Fruit fly (Drosophila melanogaster): Measurements from ENCODE around the gene Abcd3.

The Abcd3 gene

dm6 chrX:19745908-19746604 is 4.5 kb upstream of the Abcd3 start, which contains the start of gene parvin:
parvin (plus strand) TSS chrX:19746041.
- TF ChIP-seq CG15710 (tag; optimal IDR thresholded peaks at IDR 0.05): no peak
- no peak for TF ChIP-seq Ets98B (GFP tag; IDR thresholded peaks at IDR 0.05)
- no peak for TF ChIP-seq CG8301 (tag; optimal IDR thresholded peaks at IDR 0.05)
- TF ChIP-seq CG34367 (tag; optimal IDR thresholded peaks at IDR 0.05): no peak
- no peak for TF ChIP-seq CG14655 (GFP tag; optimal IDR thresholded peaks at IDR 0.05)
- TF ChIP-seq EcR (GFP tag; optimal IDR thresholded peaks at IDR 0.05): no peak
- TF ChIP-seq Pif1A (GFP tag; optimal IDR thresholded peaks at IDR 0.05): no peak
- TF ChIP-seq CG4496 (GFP tag; IDR thresholded peaks at IDR 0.05): no peak
- no peak for TF ChIP-seq Pif1B (GFP tag; optimal IDR thresholded peaks at IDR 0.05)
- no peak for TF ChIP-seq CG10348 (GFP tag; IDR thresholded peaks at IDR 0.05)
- TF ChIP-seq CG9948 (tag; optimal IDR thresholded peaks at IDR 0.05): no peak
- no peak for TF ChIP-seq CG32121 (GFP tag; IDR thresholded peaks at IDR 0.05)
- TF ChIP-seq CG8159 (tag; optimal IDR thresholded peaks at IDR 0.05): no peak

dm6 chrX:19748014-19748413 is 2.6 kb upstream of the Abcd3 start, which contains the start of gene Alr:
Alr (plus strand) TSS chrX:19748314.
- no peak for TF ChIP-seq rn (GFP tag; IDR thresholded peaks at IDR 0.05)
- no peak for TF ChIP-seq CG34367 (tag; optimal IDR thresholded peaks at IDR 0.05)
- TF ChIP-seq D1 (tag; optimal IDR thresholded peaks at IDR 0.05): no peak
- TF ChIP-seq CG8301 (tag; optimal IDR thresholded peaks at IDR 0.05): no peak
- no peak for TF ChIP-seq Snoo (tag; optimal IDR thresholded peaks at IDR 0.05)
- TF ChIP-seq fd96Ca (GFP tag; IDR thresholded peaks at IDR 0.05): no peak
- TF ChIP-seq CG15710 (tag; optimal IDR thresholded peaks at IDR 0.05): no peak
- TF ChIP-seq CG8159 (tag; optimal IDR thresholded peaks at IDR 0.05): no peak
- TF ChIP-seq Ets98B (GFP tag; IDR thresholded peaks at IDR 0.05): no peak
- no peak for TF ChIP-seq Pif1A (GFP tag; optimal IDR thresholded peaks at IDR 0.05)
- no peak for TF ChIP-seq CG17806 (tag; optimal IDR thresholded peaks at IDR 0.05)
- no peak for TF ChIP-seq CG12605 (GFP tag; IDR thresholded peaks at IDR 0.05)
- TF ChIP-seq EcR (GFP tag; optimal IDR thresholded peaks at IDR 0.05): no peak
- no peak for TF ChIP-seq CG9948 (tag; optimal IDR thresholded peaks at IDR 0.05)

dm6 chrX:19748565-19748964 is 2.0 kb upstream of the Abcd3 start:
- no peak for TF ChIP-seq rn (GFP tag; IDR thresholded peaks at IDR 0.05)
- TF ChIP-seq CG8159 (tag; optimal IDR thresholded peaks at IDR 0.05): no peak
- no peak for TF ChIP-seq CG8301 (tag; optimal IDR thresholded peaks at IDR 0.05)
- no peak for TF ChIP-seq CG12605 (GFP tag; IDR thresholded peaks at IDR 0.05)
- no peak for TF ChIP-seq CG17806 (tag; optimal IDR thresholded peaks at IDR 0.05)
- TF ChIP-seq fd96Ca (GFP tag; IDR thresholded peaks at IDR 0.05): no peak
- no peak for TF ChIP-seq CG9948 (tag; optimal IDR thresholded peaks at IDR 0.05)
- TF ChIP-seq CG15710 (tag; optimal IDR thresholded peaks at IDR 0.05): no peak
- no peak for TF ChIP-seq CG34367 (tag; optimal IDR thresholded peaks at IDR 0.05)
- no peak for TF ChIP-seq CG32121 (GFP tag; IDR thresholded peaks at IDR 0.05)
- no peak for TF ChIP-seq Pif1B (GFP tag; optimal IDR thresholded peaks at IDR 0.05)
- no peak for TF ChIP-seq D1 (tag; optimal IDR thresholded peaks at IDR 0.05)
- TF ChIP-seq CG14655 (GFP tag; optimal IDR thresholded peaks at IDR 0.05): no peak
- no peak for TF ChIP-seq Pif1A (GFP tag; optimal IDR thresholded peaks at IDR 0.05)
- no peak for TF ChIP-seq CG10348 (GFP tag; IDR thresholded peaks at IDR 0.05)
- no peak for TF ChIP-seq EcR (GFP tag; optimal IDR thresholded peaks at IDR 0.05)

dm6 chrX:19752344-19752743 is 1.8 kb downstream of the Abcd3 start:
- TF ChIP-seq CG17806 (tag; optimal IDR thresholded peaks at IDR 0.05) (no peak), CG4496 (GFP tag; IDR thresholded peaks at IDR 0.05) (no peak), Snoo (tag; optimal IDR thresholded peaks at IDR 0.05) (no peak), CG12605 (GFP tag; IDR thresholded peaks at IDR 0.05) (no peak)

dm6 chrX:19753710-19754109 is 3.1 kb downstream of the Abcd3 start:
- TF ChIP-seq CG13204 (GFP tag; optimal IDR thresholded peaks at IDR 0.05): no peak
- TF ChIP-seq CG8301 (tag; optimal IDR thresholded peaks at IDR 0.05): no peak
- no peak for TF ChIP-seq CG9948 (tag; optimal IDR thresholded peaks at IDR 0.05)
- TF ChIP-seq CG4496 (GFP tag; IDR thresholded peaks at IDR 0.05): no peak
- TF ChIP-seq D1 (tag; optimal IDR thresholded peaks at IDR 0.05): no peak
- no peak for TF ChIP-seq Ets98B (GFP tag; IDR thresholded peaks at IDR 0.05)
- no peak for TF ChIP-seq CG15710 (tag; optimal IDR thresholded peaks at IDR 0.05)
- TF ChIP-seq CG8159 (tag; optimal IDR thresholded peaks at IDR 0.05): no peak
- no peak for TF ChIP-seq CG17806 (tag; optimal IDR thresholded peaks at IDR 0.05)
- TF ChIP-seq rn (GFP tag; IDR thresholded peaks at IDR 0.05): no peak
- TF ChIP-seq Snoo (tag; optimal IDR thresholded peaks at IDR 0.05): no peak
- no peak for TF ChIP-seq CG10348 (GFP tag; IDR thresholded peaks at IDR 0.05)

- no peak for TF ChIP-seq fd96Ca (GFP tag; IDR thresholded peaks at IDR 0.05)
- no peak for TF ChIP-seq CG12605 (GFP tag; IDR thresholded peaks at IDR 0.05)
- TF ChIP-seq D1 (tag; optimal IDR thresholded peaks at IDR 0.05): no peak
- peak; percentile 83 for TF ChIP-seq EcR (GFP tag; optimal IDR thresholded peaks at IDR 0.05)
- TF ChIP-seq CG32121 (GFP tag; IDR thresholded peaks at IDR 0.05): no peak
- TF ChIP-seq rn (GFP tag; IDR thresholded peaks at IDR 0.05): no peak
- TF ChIP-seq CG34367 (tag; optimal IDR thresholded peaks at IDR 0.05): no peak
- TF ChIP-seq CG4496 (GFP tag; IDR thresholded peaks at IDR 0.05): no peak
- TF ChIP-seq CG13204 (GFP tag; optimal IDR thresholded peaks at IDR 0.05): peak; percentile 35
- no peak for TF ChIP-seq CG17806 (tag; optimal IDR thresholded peaks at IDR 0.05)
- no peak for TF ChIP-seq CG8301 (tag; optimal IDR thresholded peaks at IDR 0.05)
Measured at dm6 chrX:19754152-19754579, 3.6 kb downstream of the Abcd3 start.

Measured in whole organism, pupa.